Worm (Caenorhabditis elegans) whole organism, young adult: ENCODE data around the gene Y54G2A.50.

Experiments
- B0035.1 ChIP-seq: sonication (generic microtip); optimal IDR thresholded peaks from 2 replicates; lab custom pipeline; 2016; ENCODE audit warnings: missing genetic modification characterization, mild to moderate bottlenecking, missing compliant biosample characterization, missing genotype, missing genetic modification reagents
- D2030.7 ChIP-seq: fragments of 200-800 bp; sonication (Bioruptor generic); IDR thresholded peaks from 2 replicates; pipeline ENCODE4 v1.3.6; 2022; ENCODE audit warnings: missing genetic modification reagents, missing genetic modification characterization, missing compliant biosample characterization
- F33H1.4 ChIP-seq: fragments of 200-800 bp; sonication (Bioruptor generic); IDR thresholded peaks from 2 replicates; pipeline ENCODE4 v1.3.6; 2022; ENCODE audit warnings: missing genetic modification reagents, missing genetic modification characterization, missing compliant biosample characterization
- F39B2.1 ChIP-seq: fragments of 200-800 bp; sonication (Bioruptor generic); IDR thresholded peaks from 2 replicates; pipeline ENCODE4 v1.3.6; 2022; ENCODE audit warnings: missing genetic modification reagents, missing genetic modification characterization, missing compliant biosample characterization
- F49E8.2 ChIP-seq: sonication (generic microtip); optimal IDR thresholded peaks from 3 replicates; lab custom pipeline; 2017; ENCODE audit warnings: missing genetic modification characterization, mild to moderate bottlenecking, missing compliant biosample characterization, antibody characterized with exemption, moderate library complexity; ENCODE audit not compliant: insufficient read depth
- K12H6.12 ChIP-seq: fragments of 200-800 bp; sonication (Bioruptor generic); optimal IDR thresholded peaks from 2 replicates; lab custom pipeline; 2018; ENCODE audit warnings: mild to moderate bottlenecking, missing genetic modification characterization, missing compliant biosample characterization
- Y56A3A.18 ChIP-seq: fragments of 200-800 bp; sonication (Bioruptor generic); IDR thresholded peaks from 2 replicates; pipeline ENCODE4 v1.3.6; 2022; ENCODE audit warnings: missing genetic modification reagents, missing genetic modification characterization, missing compliant biosample characterization
- Y67H2A.10 ChIP-seq: fragments of 200-800 bp; sonication (Bioruptor generic); conservative IDR thresholded peaks from 2 replicates; pipeline ENCODE4 v1.3.6; 2022; ENCODE audit warnings: missing genetic modification reagents, missing genetic modification characterization, missing compliant biosample characterization
- ZK185.1 ChIP-seq: sonication (generic microtip); optimal IDR thresholded peaks from 2 replicates; lab custom pipeline; 2016; ENCODE audit warnings: mild to moderate bottlenecking, missing genetic modification characterization, missing compliant biosample characterization; ENCODE audit not compliant: poor library complexity, severe bottlenecking
- akir-1 ChIP-seq: fragments of 200-800 bp; sonication (Bioruptor generic); optimal IDR thresholded peaks from 2 replicates; lab custom pipeline; 2018; ENCODE audit warnings: mild to moderate bottlenecking, missing genetic modification characterization, moderate library complexity, missing compliant biosample characterization
- ama-1 ChIP-seq, 3 experiments: fragments of 150-350 bp in 1 of 3; sonication (generic microtip) in 2 of 3; optimal IDR thresholded peaks; 2 replicates each; lab custom pipeline; 2014 to 2018; ENCODE audit warnings: missing biosample characterization in 2 of 3, missing genetic modification characterization in 2 of 3, missing genetic modification reagents in 2 of 3
- atf-7 ChIP-seq: sonication (generic microtip); optimal IDR thresholded peaks from 2 replicates; lab custom pipeline; 2017; ENCODE audit warnings: mild to moderate bottlenecking, missing genetic modification characterization, missing compliant biosample characterization
- attf-3 ChIP-seq: fragments of 200-800 bp; sonication (Bioruptor generic); conservative IDR thresholded peaks from 2 replicates; pipeline ENCODE4 v1.3.6; 2022; ENCODE audit warnings: missing genetic modification reagents, missing genetic modification characterization, missing compliant biosample characterization
- attf-5 ChIP-seq: fragments of 200-800 bp; sonication (Bioruptor generic); optimal IDR thresholded peaks from 2 replicates; lab custom pipeline; 2018; ENCODE audit warnings: mild to moderate bottlenecking, missing genetic modification characterization, missing compliant biosample characterization
- attf-6 ChIP-seq: fragments of 200-800 bp; sonication (Bioruptor generic); IDR thresholded peaks from 2 replicates; pipeline ENCODE4 v1.3.6; 2022; ENCODE audit warnings: missing genetic modification reagents, missing genetic modification characterization, missing compliant biosample characterization
- cebp-1 ChIP-seq, 2 experiments: fragments of 200-800 bp in 1 of 2; sonication (Bioruptor generic) in 1 of 2; sonication (generic microtip) in 1 of 2; IDR thresholded peaks in 1 of 2; optimal IDR thresholded peaks in 1 of 2; 2 replicates each; pipeline versions ENCODE4 v1.3.6 to Lab custom; 2017 to 2022; ENCODE audit warnings: missing compliant biosample characterization in 2 of 2, missing genetic modification characterization in 2 of 2, mild to moderate bottlenecking in 1 of 2, missing genetic modification reagents in 1 of 2, moderate library complexity in 1 of 2
- ceh-100 ChIP-seq: fragments of 200-800 bp; sonication (Bioruptor generic); IDR thresholded peaks from 2 replicates; pipeline ENCODE4 v1.3.6; 2022; ENCODE audit warnings: missing genetic modification reagents, missing genetic modification characterization, missing compliant biosample characterization
- ceh-40 ChIP-seq: fragments of 200-800 bp; sonication (Bioruptor generic); IDR thresholded peaks from 2 replicates; pipeline ENCODE4 v1.3.6; 2022; ENCODE audit warnings: missing genetic modification characterization, missing compliant biosample characterization
- ceh-58 ChIP-seq: fragments of 200-800 bp; sonication (Bioruptor generic); IDR thresholded peaks from 2 replicates; pipeline ENCODE4 v1.3.6; 2022; ENCODE audit warnings: missing genetic modification characterization, missing compliant biosample characterization
- ceh-79 ChIP-seq: sonication (generic microtip); optimal IDR thresholded peaks from 2 replicates; lab custom pipeline; 2017; ENCODE audit warnings: mild to moderate bottlenecking, missing genetic modification characterization, missing compliant biosample characterization
- egrh-3 ChIP-seq: fragments of 200-800 bp; sonication (Bioruptor generic); IDR thresholded peaks from 2 replicates; pipeline ENCODE4 v1.3.6; 2022; ENCODE audit warnings: missing genetic modification reagents, missing genetic modification characterization, missing compliant biosample characterization
- ets-4 ChIP-seq: fragments of 200-800 bp; sonication (Bioruptor generic); optimal IDR thresholded peaks from 2 replicates; lab custom pipeline; 2018; ENCODE audit warnings: mild to moderate bottlenecking, missing genetic modification characterization, missing compliant biosample characterization
- fkh-3 ChIP-seq: sonication (generic microtip); optimal IDR thresholded peaks from 2 replicates; lab custom pipeline; 2016; ENCODE audit warnings: mild to moderate bottlenecking, missing genetic modification characterization, missing compliant biosample characterization
- gei-17 ChIP-seq: fragments of 200-800 bp; sonication (Bioruptor generic); optimal IDR thresholded peaks from 2 replicates; lab custom pipeline; 2018; ENCODE audit warnings: mild to moderate bottlenecking, missing genetic modification characterization, missing compliant biosample characterization
- hlh-26 ChIP-seq: fragments of 200-800 bp; sonication (Bioruptor generic); conservative IDR thresholded peaks from 2 replicates; pipeline ENCODE4 v1.3.6; 2022; ENCODE audit warnings: missing genetic modification reagents, missing genetic modification characterization, missing compliant biosample characterization
- hrde-1 ChIP-seq: sonication (generic microtip); optimal IDR thresholded peaks from 2 replicates; lab custom pipeline; 2016; ENCODE audit warnings: missing genetic modification characterization, mild to moderate bottlenecking, missing compliant biosample characterization, moderate library complexity, missing genotype, missing genetic modification reagents, borderline replicate concordance
- lin-35 ChIP-seq, 3 experiments: fragments of 150-350 bp in 2 of 3; sonication (generic microtip) in 1 of 3; optimal IDR thresholded peaks; 2 replicates each; lab custom pipeline; 2014 to 2018; ENCODE audit warnings: missing biosample characterization in 3 of 3, missing genetic modification characterization in 3 of 3, missing genetic modification reagents in 3 of 3
- lin-54 ChIP-seq: fragments of 200-800 bp; sonication (Bioruptor generic); optimal IDR thresholded peaks from 2 replicates; lab custom pipeline; 2018; ENCODE audit warnings: mild to moderate bottlenecking, missing genetic modification characterization, missing compliant biosample characterization
- lsy-27 ChIP-seq: sonication (generic microtip); optimal IDR thresholded peaks from 2 replicates; lab custom pipeline; 2017; ENCODE audit warnings: missing genetic modification characterization, mild to moderate bottlenecking, missing compliant biosample characterization, antibody characterized with exemption, missing genotype, borderline replicate concordance; ENCODE audit not compliant: insufficient read depth
- madf-8 ChIP-seq: fragments of 200-800 bp; sonication (Bioruptor generic); conservative IDR thresholded peaks from 2 replicates; pipeline ENCODE4 v1.3.6; 2022; ENCODE audit warnings: missing genetic modification reagents, missing genetic modification characterization, missing compliant biosample characterization
- mel-28 ChIP-seq: sonication (generic microtip); optimal IDR thresholded peaks from 2 replicates; lab custom pipeline; 2016; ENCODE audit warnings: borderline replicate concordance, mild to moderate bottlenecking, missing genetic modification characterization, missing compliant biosample characterization
- mxl-1 ChIP-seq: sonication (generic microtip); optimal IDR thresholded peaks from 2 replicates; lab custom pipeline; 2016; ENCODE audit warnings: missing genetic modification characterization, missing compliant biosample characterization
- nfya-1 ChIP-seq: sonication (generic microtip); optimal IDR thresholded peaks from 2 replicates; lab custom pipeline; 2017; ENCODE audit warnings: antibody characterized with exemption, missing compliant biosample characterization, missing genetic modification characterization, borderline replicate concordance; ENCODE audit not compliant: insufficient read depth
- nfya-2 ChIP-seq: fragments of 200-800 bp; sonication (Bioruptor generic); IDR thresholded peaks from 2 replicates; pipeline ENCODE4 v1.3.6; 2022; ENCODE audit warnings: missing genetic modification reagents, missing genetic modification characterization, missing compliant biosample characterization
- nfyb-1 ChIP-seq: fragments of 200-800 bp; sonication (Bioruptor generic); IDR thresholded peaks from 2 replicates; pipeline ENCODE4 v1.3.6; 2022; ENCODE audit warnings: missing genetic modification reagents, missing genetic modification characterization, missing compliant biosample characterization
- pbrm-1 ChIP-seq: fragments of 200-800 bp; sonication (Bioruptor generic); IDR thresholded peaks from 2 replicates; pipeline ENCODE4 v1.3.6; 2022; ENCODE audit warnings: missing genetic modification reagents, missing genetic modification characterization, missing compliant biosample characterization
- rcor-1 ChIP-seq: fragments of 200-800 bp; sonication (Bioruptor generic); IDR thresholded peaks from 2 replicates; pipeline ENCODE4 v1.3.6; 2022; ENCODE audit warnings: missing genetic modification reagents, missing genetic modification characterization, missing compliant biosample characterization
- rpc-1 ChIP-seq, 2 experiments: fragments of 150-350 bp in 1 of 2; sonication (generic microtip) in 1 of 2; optimal IDR thresholded peaks; 2 replicates each; lab custom pipeline; 2014 to 2018; ENCODE audit warnings: missing biosample characterization in 1 of 2, missing genetic modification characterization in 1 of 2, missing genetic modification reagents in 1 of 2, missing genotype in 1 of 2
- sea-2 ChIP-seq: fragments of 200-800 bp; sonication (Bioruptor generic); IDR thresholded peaks from 2 replicates; pipeline ENCODE4 v1.3.6; 2022; ENCODE audit warnings: missing genetic modification characterization, missing compliant biosample characterization
- snpc-1.1 ChIP-seq: sonication (generic microtip); optimal IDR thresholded peaks from 2 replicates; lab custom pipeline; 2017; ENCODE audit warnings: missing genetic modification characterization, mild to moderate bottlenecking, missing compliant biosample characterization, antibody characterized with exemption, moderate library complexity, missing genotype, missing genetic modification reagents; ENCODE audit not compliant: insufficient read depth
- snpc-3.4 ChIP-seq: sonication (generic microtip); optimal IDR thresholded peaks from 2 replicates; lab custom pipeline; 2017; ENCODE audit warnings: missing genetic modification characterization, mild to moderate bottlenecking, missing compliant biosample characterization, antibody characterized with exemption, moderate library complexity, missing genotype, missing genetic modification reagents
- snpc-4 ChIP-seq, 5 experiments: fragments of 150-350 bp in 1 of 5; sonication (generic microtip) in 4 of 5; optimal IDR thresholded peaks; 2 replicates each; lab custom pipeline; 2014 to 2018; ENCODE audit warnings: missing genetic modification characterization in 5 of 5, missing biosample characterization in 3 of 5, antibody characterized with exemption in 2 of 5, mild to moderate bottlenecking in 2 of 5, missing compliant biosample characterization in 2 of 5, missing genotype in 2 of 5, moderate library complexity in 2 of 5, missing genetic modification reagents in 1 of 5
- sptf-2 ChIP-seq: fragments of 200-800 bp; sonication (Bioruptor generic); optimal IDR thresholded peaks from 2 replicates; lab custom pipeline; 2018; ENCODE audit warnings: mild to moderate bottlenecking, missing genetic modification characterization, missing compliant biosample characterization

The Y54G2A.50 gene

ce11 chrIV:2890401-2890952, 27.4 kb upstream of the Y54G2A.50 start, which contains the start of the genes nprt-1 and dib-1 (continued):
- TF ChIP-seq Y56A3A.18 (GFP tag; lab: Robert Waterston, UW) (no peak), sea-2 (GFP tag; lab: Robert Waterston, UW) (no peak), hlh-26 (GFP tag; lab: Robert Waterston, UW) (no peak), attf-3 (GFP tag; lab: Robert Waterston, UW) (peak; percentile 96), lin-54 (GFP tag; lab: Kevin White, UChicago) (peak; percentile 54), snpc-1.1 (no peak), ceh-79 (tag; lab: Kevin White, UChicago) (no peak), snpc-4 (GFP tag; optimal IDR thresholded peaks at IDR 0.05; lab: Kevin White, UChicago) (no peak), snpc-4 (tag; optimal IDR thresholded peaks at IDR 0.05; lab: Kevin White, UChicago) (no peak), ZK185.1 (no peak), sptf-2 (GFP tag; lab: Kevin White, UChicago) (no peak), pbrm-1 (GFP tag; lab: Robert Waterston, UW) (no peak), atf-7 (no peak), fkh-3 (tag; lab: Kevin White, UChicago) (no peak), ceh-58 (no peak), mxl-1 (no peak), cebp-1 (GFP tag; IDR thresholded peaks at IDR 0.05; lab: Robert Waterston, UW) (no peak), cebp-1 (tag; optimal IDR thresholded peaks at IDR 0.05; lab: Kevin White, UChicago) (peak; percentile 12), lin-35 (GFP tag; optimal IDR thresholded peaks at IDR 0.05; lab: Kevin White, UChicago) (peak in 1 of 3 experiments; percentile 88), mel-28 (no peak), ceh-100 (GFP tag; lab: Robert Waterston, UW) (no peak), K12H6.12 (tag; lab: Kevin White, UChicago) (no peak), nfya-1 (tag; lab: Kevin White, UChicago) (no peak), rpc-1 (optimal IDR thresholded peaks at IDR 0.05; lab: Kevin White, UChicago) (no peak), rpc-1 (tag; optimal IDR thresholded peaks at IDR 0.05; lab: Kevin White, UChicago) (no peak), B0035.1 (tag; lab: Kevin White, UChicago) (no peak), ets-4 (no peak), nfyb-1 (GFP tag; lab: Robert Waterston, UW) (no peak), ceh-40 (GFP tag; lab: Robert Waterston, UW) (no peak), akir-1 (GFP tag; lab: Kevin White, UChicago) (no peak), snpc-3.4 (no peak)

ce11 chrIV:2891535-2892233, 26.1 kb upstream of the Y54G2A.50 start:
- TF ChIP-seq hrde-1 (tag; lab: Kevin White, UChicago): peak; percentile 56
- TF ChIP-seq F39B2.1 (GFP tag; lab: Robert Waterston, UW): no peak
- no peak for TF ChIP-seq ceh-100 (GFP tag; lab: Robert Waterston, UW)
- no peak for TF ChIP-seq Y67H2A.10 (GFP tag; lab: Robert Waterston, UW)
- no peak for TF ChIP-seq lsy-27 (tag; lab: Kevin White, UChicago)
- peak; percentile 6; the same call in 1 of the 2 replicates for TF ChIP-seq egrh-3 (GFP tag; lab: Robert Waterston, UW)
- no peak for TF ChIP-seq nfya-2 (GFP tag; lab: Robert Waterston, UW)
- TF ChIP-seq ama-1 (optimal IDR thresholded peaks at IDR 0.05; lab: Kevin White, UChicago): no peak
- TF ChIP-seq ama-1 (GFP tag; optimal IDR thresholded peaks at IDR 0.05; lab: Kevin White, UChicago): peak in 1 of 2 experiments; percentile 49
- peak; percentile 16 for TF ChIP-seq attf-5 (GFP tag; lab: Kevin White, UChicago)
- TF ChIP-seq rcor-1 (GFP tag; lab: Robert Waterston, UW): no peak
- TF ChIP-seq attf-6: no peak
- TF ChIP-seq nfya-1 (tag; lab: Kevin White, UChicago): no peak
- no peak for TF ChIP-seq snpc-3.4
- TF ChIP-seq F33H1.4 (GFP tag; lab: Robert Waterston, UW): no peak
- no peak for TF ChIP-seq madf-8 (GFP tag; lab: Robert Waterston, UW)
- peak; percentile 43 for TF ChIP-seq F49E8.2 (tag; lab: Kevin White, UChicago)
- 0 out of 2 replicates have a peak, but pooled peaks have one; percentile 8 for TF ChIP-seq D2030.7 (GFP tag; lab: Robert Waterston, UW)
- no peak for TF ChIP-seq cebp-1 (GFP tag; IDR thresholded peaks at IDR 0.05; lab: Robert Waterston, UW)
- TF ChIP-seq cebp-1 (tag; optimal IDR thresholded peaks at IDR 0.05; lab: Kevin White, UChicago): peak; percentile 19
- no peak for TF ChIP-seq gei-17 (GFP tag; lab: Kevin White, UChicago)
